Worm (Caenorhabditis elegans): ENCODE data around the gene ZC376.8.

DNA sequence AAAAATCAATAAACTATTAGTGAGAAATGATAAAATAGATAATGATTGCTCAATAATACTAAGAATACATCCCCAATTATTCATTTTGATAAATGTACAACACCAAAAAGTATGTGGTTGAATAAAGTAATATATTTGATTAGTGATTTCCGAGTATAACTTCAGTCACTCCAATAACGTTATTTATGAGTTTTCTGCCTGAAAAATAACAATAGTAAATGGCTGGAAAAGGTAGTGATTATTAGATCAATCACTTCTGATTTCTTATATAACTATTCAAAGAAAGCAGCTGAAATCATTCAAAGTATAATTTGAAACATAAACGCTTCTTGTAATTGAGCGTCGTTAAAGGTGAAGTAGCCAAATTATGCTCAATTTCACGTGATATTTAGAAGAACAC, 30.7 kb downstream of the ZC376.8 start, which contains the start of gene str-230:
- no peak for TF ChIP-seq lin-39 (tag; optimal IDR thresholded peaks at IDR 0.05)
- TF ChIP-seq unc-62 (GFP tag; optimal IDR thresholded peaks at IDR 0.05), result no peak
- TF ChIP-seq Y55F3AM.14 (GFP tag; optimal IDR thresholded peaks at IDR 0.05), result no peak
- TF ChIP-seq ama-1 (optimal IDR thresholded peaks at IDR 0.05), result no peak
- no peak for TF ChIP-seq nhr-6 (tag; optimal IDR thresholded peaks at IDR 0.05)
- no peak for TF ChIP-seq ceh-82 (tag; optimal IDR thresholded peaks at IDR 0.05)
- TF ChIP-seq lin-11 (tag; optimal IDR thresholded peaks at IDR 0.05), result no peak
- no peak for TF ChIP-seq lsy-2 (tag; optimal IDR thresholded peaks at IDR 0.05)
- no peak for TF ChIP-seq elt-3 (tag; optimal IDR thresholded peaks at IDR 0.05)
- TF ChIP-seq sma-3 (GFP tag; optimal IDR thresholded peaks at IDR 0.05), result no peak
